Worm (Caenorhabditis elegans) whole organism, L4 larva: ENCODE data around the gene C43H6.4.

Source experiments
- ama-1 ChIP-seq: fragments of 150-350 bp; optimal IDR thresholded peaks from 2 replicates; lab custom pipeline; 2014; ENCODE audit warnings: inconsistent platforms, mixed read lengths
- egl-27 ChIP-seq: sonication (generic microtip); optimal IDR thresholded peaks from 3 replicates; lab custom pipeline; 2017; ENCODE audit warnings: missing biosample characterization, missing genetic modification reagents, missing genetic modification characterization
- nhr-28 ChIP-seq: fragments of 150-350 bp; optimal IDR thresholded peaks from 2 replicates; lab custom pipeline; 2014; ENCODE audit warnings: missing biosample characterization, missing genetic modification characterization
- pqm-1 ChIP-seq: sonication (generic microtip); optimal IDR thresholded peaks from 2 replicates; lab custom pipeline; 2017; ENCODE audit warnings: missing biosample characterization, missing genetic modification characterization

DNA sequence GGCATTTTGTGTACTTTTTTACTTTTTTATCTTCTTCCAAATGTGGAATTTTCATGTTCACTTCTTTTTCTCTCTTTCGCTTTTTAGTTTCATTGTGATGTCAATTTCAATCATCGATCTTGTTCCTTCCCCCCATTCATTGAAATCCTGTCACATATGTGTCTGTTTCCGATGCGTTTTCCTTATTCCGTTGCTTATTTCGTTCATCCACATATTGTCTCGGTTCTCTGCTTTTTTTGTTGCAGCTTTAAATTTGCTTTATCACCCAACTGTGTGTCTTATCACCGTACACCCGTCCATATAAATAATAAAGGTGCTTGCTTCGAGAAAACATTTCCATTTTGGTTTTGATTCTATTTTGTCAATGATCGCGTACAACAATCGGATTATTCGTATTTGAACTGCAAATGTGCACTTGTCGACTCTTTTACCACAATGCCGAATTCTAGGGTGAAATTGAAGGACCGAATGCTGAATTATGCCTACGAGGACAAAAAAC, 5.5 kb downstream of the C43H6.4 start, which contains the start of the genes C43H6.12 and trpp-12:
- no peak for TF ChIP-seq ama-1
- no peak for TF ChIP-seq nhr-28
- no peak for TF ChIP-seq pqm-1
- no peak for TF ChIP-seq egl-27
